Worm (Caenorhabditis elegans) whole organism, early embryonic: ENCODE measurements around the gene bbs-5.
A peak's percentile ranks its signal among the peaks of the same experiment; 100 is the strongest.
"Not testable (repeated sequence)": the region's sequence is repeated elsewhere in the genome, so short reads cannot be mapped to it uniquely, and the experiment has no call there.

ENCODE experiments used
- B0310.2 ChIP-seq: sonication (generic microtip); optimal IDR thresholded peaks from 2 replicates; lab custom pipeline; 2016; ENCODE audit warnings: mild to moderate bottlenecking, missing genetic modification characterization, missing compliant biosample characterization
- F13C5.2 ChIP-seq: sonication (generic microtip); optimal IDR thresholded peaks from 2 replicates; lab custom pipeline; 2017; ENCODE audit warnings: mild to moderate bottlenecking, missing genetic modification characterization, inconsistent platforms, missing compliant biosample characterization
- aly-1 ChIP-seq: sonication (generic microtip); optimal IDR thresholded peaks from 2 replicates; lab custom pipeline; 2016; ENCODE audit warnings: missing genetic modification characterization, missing compliant biosample characterization
- ama-1 ChIP-seq: fragments of 150-350 bp; optimal IDR thresholded peaks from 2 replicates; lab custom pipeline; 2014
- ceh-13 ChIP-seq: fragments of 200-800 bp; sonication (Bioruptor generic); optimal IDR thresholded peaks from 2 replicates; lab custom pipeline; 2018; ENCODE audit warnings: mild to moderate bottlenecking, missing genetic modification characterization, missing compliant biosample characterization
- ceh-36 ChIP-seq: sonication (generic microtip); optimal IDR thresholded peaks from 2 replicates; lab custom pipeline; 2016; ENCODE audit warnings: missing genetic modification characterization, inconsistent platforms, missing compliant biosample characterization
- ets-7 ChIP-seq: sonication (generic microtip); optimal IDR thresholded peaks from 2 replicates; lab custom pipeline; 2016; ENCODE audit warnings: missing genotype, missing genetic modification characterization, missing compliant biosample characterization
- flt-1 ChIP-seq: fragments of 200-800 bp; sonication (Bioruptor generic); IDR thresholded peaks from 2 replicates; pipeline ENCODE4 v1.3.6; 2022; ENCODE audit warnings: missing genetic modification characterization, missing compliant biosample characterization
- hmbx-1 ChIP-seq: sonication (generic microtip); optimal IDR thresholded peaks from 2 replicates; lab custom pipeline; 2016; ENCODE audit warnings: mild to moderate bottlenecking, missing genetic modification characterization, missing compliant biosample characterization
- hmg-4 ChIP-seq: fragments of 200-800 bp; sonication (Bioruptor generic); optimal IDR thresholded peaks from 2 replicates; lab custom pipeline; 2018; ENCODE audit warnings: mild to moderate bottlenecking, missing genetic modification characterization, missing compliant biosample characterization
- hnd-1 ChIP-seq: sonication (generic microtip); optimal IDR thresholded peaks from 2 replicates; lab custom pipeline; 2016; ENCODE audit warnings: missing genetic modification characterization, missing compliant biosample characterization
- pes-1 ChIP-seq: fragments of 200-800 bp; sonication (Bioruptor generic); IDR thresholded peaks from 2 replicates; pipeline ENCODE4 v1.3.6; 2022; ENCODE audit warnings: missing genetic modification reagents, missing genetic modification characterization, missing compliant biosample characterization
- scrt-1 ChIP-seq: fragments of 200-800 bp; sonication (Bioruptor generic); IDR thresholded peaks from 2 replicates; pipeline ENCODE4 v1.3.6; 2022; ENCODE audit warnings: missing genetic modification characterization, missing compliant biosample characterization
- sea-1 ChIP-seq: fragments of 200-800 bp; sonication (Bioruptor generic); conservative IDR thresholded peaks from 2 replicates; pipeline ENCODE4 v1.3.6; 2022; ENCODE audit warnings: missing genetic modification characterization, missing compliant biosample characterization
- tbx-11 ChIP-seq: fragments of 200-800 bp; sonication (Bioruptor generic); IDR thresholded peaks from 2 replicates; pipeline ENCODE4 v1.3.6; 2022; ENCODE audit warnings: missing genetic modification characterization, missing compliant biosample characterization
- tbx-37 ChIP-seq: fragments of 200-800 bp; sonication (Bioruptor generic); conservative IDR thresholded peaks from 2 replicates; pipeline ENCODE4 v1.3.6; 2022; ENCODE audit warnings: missing genetic modification reagents, missing genetic modification characterization, missing compliant biosample characterization
- tra-4 ChIP-seq: sonication (generic microtip); optimal IDR thresholded peaks from 2 replicates; lab custom pipeline; 2017; ENCODE audit warnings: missing genetic modification characterization, missing compliant biosample characterization

Gene bbs-5

DNA sequence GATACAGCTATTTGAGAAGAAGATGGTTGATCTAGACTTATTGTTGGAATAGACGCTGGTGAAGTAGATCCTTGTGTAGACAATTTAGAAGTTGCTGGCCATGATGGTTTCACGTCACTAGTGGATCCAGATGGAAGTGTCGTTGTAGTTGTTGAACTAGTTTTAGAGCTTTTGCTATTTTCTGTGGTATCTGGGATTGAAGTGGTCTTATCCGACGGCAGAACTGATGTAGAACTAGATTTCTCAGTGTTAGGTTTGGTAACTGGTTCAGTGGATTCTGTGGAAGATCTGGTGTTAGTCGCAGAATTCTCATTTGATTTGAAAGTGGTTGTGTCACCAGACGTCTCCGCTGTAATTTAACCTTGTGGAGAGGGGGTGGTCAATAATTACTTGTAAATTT is 29.9 kb downstream of the bbs-5 start:
- TF ChIP-seq F13C5.2 (no peak), tra-4 (tag; lab: Kevin White, UChicago) (no peak), ceh-36 (tag; lab: Kevin White, UChicago) (no peak), sea-1 (no peak), ama-1 (lab: Kevin White, UChicago) (no peak), ets-7 (tag; lab: Kevin White, UChicago) (no peak), aly-1 (tag; lab: Kevin White, UChicago) (no peak), ceh-13 (GFP tag; lab: Kevin White, UChicago) (no peak), tbx-11 (no peak), hnd-1 (tag; lab: Kevin White, UChicago) (no peak)

DNA sequence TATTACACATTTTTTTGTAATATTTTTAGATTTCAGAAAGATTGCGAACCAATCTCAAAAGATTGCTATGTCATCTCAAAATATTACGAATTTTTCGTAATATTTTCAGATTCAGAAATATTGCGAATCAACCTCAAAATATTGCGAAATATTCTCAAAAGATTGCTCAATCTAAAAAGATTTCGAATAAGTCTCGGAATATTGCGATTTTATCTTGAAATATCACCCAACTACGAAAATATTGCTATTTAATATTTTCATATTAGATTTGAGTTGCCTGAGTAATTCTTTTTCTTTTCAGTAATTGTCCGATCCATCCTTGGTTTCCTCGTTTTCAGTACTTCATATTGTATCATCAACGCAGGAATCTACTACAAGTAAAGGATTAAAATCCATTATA is 39.7 kb downstream of the bbs-5 start, which contains the start of gene Y70G10A.4:
Gene Y70G10A.4 (plus strand): TSS at position 301 of the 400 bp plus-strand sequence.
- not testable (repeated sequence) for TF ChIP-seq ceh-36 (tag; lab: Kevin White, UChicago); hmg-4 (GFP tag; lab: Kevin White, UChicago); F13C5.2

DNA sequence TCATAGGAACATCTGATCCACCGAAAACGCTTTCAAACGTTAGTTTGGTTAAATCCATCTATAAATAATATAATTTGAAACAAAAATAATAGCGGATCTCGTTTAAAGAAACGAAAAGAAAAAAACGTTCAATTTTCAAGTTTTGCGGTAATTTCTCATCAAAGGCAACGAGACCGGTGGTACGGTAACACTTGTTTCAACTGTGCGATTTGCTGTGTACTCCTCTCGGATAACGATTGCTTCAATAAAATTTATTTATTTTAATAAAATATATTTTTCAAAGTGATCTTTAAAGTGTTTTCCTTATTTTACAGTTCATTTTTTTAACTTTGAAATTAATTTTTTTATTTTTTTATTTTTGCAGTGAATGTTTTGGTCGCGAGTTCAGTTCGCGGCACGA is 43.0 kb downstream of the bbs-5 start, which contains the start of the genes rde-4 and cox-14:
Gene rde-4 (minus strand): TSS at position 60 of the 400 bp plus-strand sequence.
Gene cox-14 (plus strand): TSS at position 356 of the 400 bp plus-strand sequence.
- TF ChIP-seq ceh-13 (GFP tag; lab: Kevin White, UChicago) (no peak), sea-1 (no peak), ceh-36 (tag; lab: Kevin White, UChicago) (no peak), pes-1 (no peak), tbx-11 (no peak), B0310.2 (tag; lab: Kevin White, UChicago) (no peak), ama-1 (lab: Kevin White, UChicago) (no peak), F13C5.2 (no peak), scrt-1 (GFP tag; lab: Robert Waterston, UW) (no peak)

DNA sequence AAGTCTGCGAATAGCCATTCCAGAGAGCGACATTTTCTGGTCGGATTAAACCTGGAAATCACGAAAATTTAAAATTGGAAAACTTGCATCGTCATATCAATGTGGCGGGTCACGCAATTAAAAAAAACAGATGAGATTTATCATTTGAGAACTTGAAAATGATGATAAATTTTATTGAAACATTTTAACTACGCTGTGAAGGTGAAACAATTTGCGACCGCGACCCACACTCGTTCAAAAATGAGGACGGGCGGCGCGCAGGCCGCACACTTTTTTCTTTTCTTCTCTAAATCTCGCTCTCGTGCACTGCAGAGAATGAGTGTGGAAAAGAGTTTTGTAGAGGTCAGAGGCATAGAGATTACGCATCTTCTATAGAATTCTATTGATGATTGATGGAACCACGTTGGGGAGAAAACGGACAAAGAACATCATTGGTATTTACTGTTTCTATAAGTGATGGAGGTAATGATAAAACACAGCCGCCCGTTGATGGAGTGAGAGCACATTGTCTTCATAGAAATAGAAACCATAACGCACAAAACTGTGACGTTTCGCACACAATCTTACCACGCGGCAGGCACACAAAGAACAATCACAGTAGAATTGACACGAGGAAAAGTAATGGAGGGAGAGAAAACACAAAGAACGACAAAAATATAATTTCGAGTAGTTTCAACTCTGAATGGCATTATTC is 44.9 kb downstream of the bbs-5 start, which contains the start of gene cts-1:
Gene cts-1 (minus strand): TSS at position 51 of the 694 bp plus-strand sequence.
- TF ChIP-seq ama-1 (lab: Kevin White, UChicago), result no peak
- TF ChIP-seq aly-1 (tag; lab: Kevin White, UChicago), result peak; percentile 28

DNA sequence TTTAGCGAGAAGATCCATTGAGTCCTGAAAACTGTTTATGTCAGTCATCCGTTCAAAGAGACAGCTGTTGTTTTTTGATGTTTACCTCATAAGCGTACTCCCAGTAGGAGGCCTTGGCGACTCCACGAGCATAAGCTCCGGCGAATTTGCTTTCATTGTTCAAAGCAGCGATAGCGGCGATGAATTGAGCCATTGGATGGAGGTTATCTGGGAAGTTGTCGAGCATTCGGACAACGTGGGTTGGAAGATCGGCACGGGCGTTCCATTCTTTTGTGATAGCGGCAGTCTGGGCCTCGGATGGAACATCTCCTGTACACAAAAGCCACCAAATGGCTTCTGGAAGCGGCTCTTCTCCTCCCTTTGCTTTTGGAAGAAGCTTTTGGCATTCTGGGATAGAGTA is 45.7 kb downstream of the bbs-5 start:
- no peak for TF ChIP-seq B0310.2 (tag; lab: Kevin White, UChicago)
- TF ChIP-seq tra-4 (tag; lab: Kevin White, UChicago), result no peak
- TF ChIP-seq ets-7 (tag; lab: Kevin White, UChicago), result no peak
- TF ChIP-seq flt-1 (GFP tag; lab: Robert Waterston, UW), result no peak
- TF ChIP-seq pes-1, result no peak
- TF ChIP-seq ceh-13 (GFP tag; lab: Kevin White, UChicago), result no peak

DNA sequence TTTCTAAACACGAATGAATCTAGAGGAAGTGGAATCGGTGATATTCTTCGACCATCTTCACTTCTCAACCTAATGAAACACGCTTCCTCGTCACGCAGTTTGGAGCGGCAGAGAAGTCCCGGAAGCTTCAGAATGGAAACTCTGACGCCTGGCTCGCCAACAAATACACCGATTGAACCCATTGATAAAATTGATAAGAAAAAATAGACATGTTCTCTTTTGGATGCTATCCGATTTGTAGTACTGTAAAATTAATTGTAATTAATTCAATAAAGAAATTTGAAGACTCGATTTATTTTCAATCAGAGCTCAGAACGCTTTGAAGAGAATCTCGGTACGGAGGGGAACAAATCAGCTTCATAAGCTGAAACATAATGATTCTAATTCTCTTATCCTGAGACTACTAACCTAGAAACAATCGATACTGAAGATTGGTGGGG is 47.0 kb downstream of the bbs-5 start:
- no peak for TF ChIP-seq B0310.2 (tag; lab: Kevin White, UChicago)
- peak; percentile 20 for TF ChIP-seq ama-1 (lab: Kevin White, UChicago)
- no peak for TF ChIP-seq scrt-1 (GFP tag; lab: Robert Waterston, UW)

DNA sequence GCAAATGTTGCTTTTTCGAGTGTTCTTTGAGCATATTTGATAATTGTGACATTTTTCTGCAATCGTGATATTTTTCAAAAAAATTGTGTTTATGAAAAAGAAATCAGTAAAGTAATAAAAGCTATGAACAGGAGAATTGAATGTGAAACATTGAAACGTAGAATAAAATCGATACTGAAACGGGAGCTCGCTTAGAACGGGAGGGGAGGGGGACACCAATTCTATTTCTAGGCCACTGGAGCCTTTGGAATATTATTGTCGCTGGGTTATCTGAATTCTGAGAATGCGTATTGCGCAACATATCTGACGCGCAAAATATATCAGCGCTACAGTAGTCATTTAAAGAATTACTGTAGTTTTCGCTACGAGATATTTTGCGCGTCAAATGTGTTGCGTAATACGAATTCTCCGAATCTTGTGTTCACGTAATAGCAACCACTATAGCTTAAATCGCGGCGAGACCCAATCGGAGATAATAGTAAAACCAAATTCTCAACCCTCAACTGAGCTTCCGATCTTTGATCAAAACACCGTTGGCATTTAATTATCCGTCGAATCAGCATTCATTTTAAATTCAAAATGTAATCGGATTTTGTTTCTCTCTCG is 49.6 kb downstream of the bbs-5 start, which contains the start of the genes blos-1 and best-18:
Gene blos-1 (minus strand): TSS at position 58 of the 606 bp plus-strand sequence.
Gene best-18 (plus strand): TSS at position 508 of the 606 bp plus-strand sequence.
- TF ChIP-seq ets-7 (tag; lab: Kevin White, UChicago) (no peak), ceh-13 (GFP tag; lab: Kevin White, UChicago) (no peak), ceh-36 (tag; lab: Kevin White, UChicago) (no peak), ama-1 (lab: Kevin White, UChicago) (no peak), sea-1 (no peak), tbx-37 (GFP tag; lab: Robert Waterston, UW) (no peak), hnd-1 (tag; lab: Kevin White, UChicago) (no peak), tbx-11 (no peak), B0310.2 (tag; lab: Kevin White, UChicago) (no peak), flt-1 (GFP tag; lab: Robert Waterston, UW) (no peak)

DNA sequence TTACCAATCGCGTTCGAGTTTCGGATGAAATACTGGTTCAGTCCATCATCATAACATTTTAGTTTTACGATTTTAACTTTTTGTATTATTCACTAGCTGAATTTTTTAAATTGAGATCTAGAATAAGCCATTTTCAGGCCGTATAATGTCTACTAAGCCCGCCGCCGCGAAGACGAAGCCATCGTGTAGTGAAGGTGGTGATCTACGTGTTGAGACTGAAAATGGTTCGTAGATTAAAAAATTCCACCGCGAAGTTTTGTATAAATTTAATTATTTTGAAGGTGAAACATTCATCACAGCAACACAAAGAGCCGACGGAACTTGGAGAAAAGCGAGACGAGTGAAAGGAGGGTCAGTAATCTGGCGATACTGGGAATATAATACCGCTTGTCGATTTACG is 51.9 kb downstream of the bbs-5 start, which contains the start of gene T20G5.9:
Gene T20G5.9 (plus strand): TSS at position 138 of the 400 bp plus-strand sequence.
- TF ChIP-seq hmbx-1 (tag; lab: Kevin White, UChicago), result no peak
- TF ChIP-seq ama-1 (lab: Kevin White, UChicago), result peak; percentile 62
